Fruit fly (Drosophila melanogaster) whole organism, pupa: ENCODE results near the gene BomBc3.

Experiments used
- CG10348 ChIP-seq: fragments of 200-800 bp; sonication (Bioruptor generic); IDR thresholded peaks from 2 replicates; pipeline ENCODE4 v1.3.6; 2022; ENCODE audit warnings: missing biosample characterization, missing genetic modification characterization
- CG12605 ChIP-seq: fragments of 200-800 bp; sonication (Bioruptor generic); IDR thresholded peaks from 2 replicates; pipeline ENCODE4 v1.3.6; 2022; ENCODE audit warnings: missing biosample characterization, missing genetic modification characterization
- CG13204 ChIP-seq: fragments of 200-800 bp; sonication (Bioruptor generic); optimal IDR thresholded peaks from 2 replicates; lab custom pipeline; 2018; ENCODE audit warnings: missing biosample characterization, mild to moderate bottlenecking, missing genetic modification characterization, moderate library complexity
- CG14655 ChIP-seq: fragments of 200-800 bp; sonication (Bioruptor generic); optimal IDR thresholded peaks from 3 replicates; lab custom pipeline; 2017; ENCODE audit warnings: mild to moderate bottlenecking, missing biosample characterization, missing genetic modification reagents, missing genetic modification characterization
- CG15710 ChIP-seq: fragments of 200-800 bp; sonication (Bioruptor generic); optimal IDR thresholded peaks from 2 replicates; lab custom pipeline; 2018; ENCODE audit warnings: missing biosample characterization, mild to moderate bottlenecking, missing genetic modification characterization, moderate library complexity
- CG17806 ChIP-seq: fragments of 200-800 bp; sonication (Bioruptor generic); optimal IDR thresholded peaks from 2 replicates; lab custom pipeline; 2018; ENCODE audit warnings: missing biosample characterization, mild to moderate bottlenecking, missing genetic modification characterization, moderate library complexity
- CG32121 ChIP-seq: fragments of 200-800 bp; sonication (Bioruptor generic); IDR thresholded peaks from 2 replicates; pipeline ENCODE4 v1.3.6; 2022; ENCODE audit warnings: missing biosample characterization, missing genetic modification characterization
- CG34367 ChIP-seq: fragments of 200-800 bp; sonication (Bioruptor generic); optimal IDR thresholded peaks from 2 replicates; lab custom pipeline; 2018; ENCODE audit warnings: missing biosample characterization, mild to moderate bottlenecking, missing genetic modification characterization
- CG4496 ChIP-seq: fragments of 200-800 bp; sonication (Bioruptor generic); IDR thresholded peaks from 3 replicates; pipeline ENCODE4 v1.3.6; 2022; ENCODE audit warnings: missing biosample characterization, missing genetic modification characterization
- CG8159 ChIP-seq: fragments of 200-800 bp; sonication (Bioruptor generic); optimal IDR thresholded peaks from 3 replicates; lab custom pipeline; 2018; ENCODE audit warnings: missing biosample characterization, mild to moderate bottlenecking, missing genetic modification characterization, moderate library complexity
- CG8301 ChIP-seq: fragments of 200-800 bp; sonication (Bioruptor generic); optimal IDR thresholded peaks from 2 replicates; lab custom pipeline; 2018; ENCODE audit warnings: missing biosample characterization, mild to moderate bottlenecking, missing genetic modification characterization
- CG9948 ChIP-seq: fragments of 200-800 bp; sonication (Bioruptor generic); optimal IDR thresholded peaks from 2 replicates; lab custom pipeline; 2018; ENCODE audit warnings: missing biosample characterization, mild to moderate bottlenecking, missing genetic modification characterization, moderate library complexity
- D1 ChIP-seq: fragments of 200-800 bp; sonication (Bioruptor generic); optimal IDR thresholded peaks from 2 replicates; lab custom pipeline; 2018; ENCODE audit warnings: missing biosample characterization, mild to moderate bottlenecking, missing genetic modification characterization, moderate library complexity
- EcR ChIP-seq: fragments of 200-800 bp; sonication (Bioruptor generic); optimal IDR thresholded peaks from 3 replicates; lab custom pipeline; 2019; ENCODE audit warnings: missing biosample characterization, missing genetic modification characterization, mild to moderate bottlenecking, moderate library complexity, missing genetic modification reagents
- Ets98B ChIP-seq: fragments of 200-800 bp; sonication (Bioruptor generic); IDR thresholded peaks from 2 replicates; pipeline ENCODE4 v1.3.6; 2022; ENCODE audit warnings: missing biosample characterization, missing genetic modification characterization
- Pif1A ChIP-seq: fragments of 200-800 bp; sonication (Bioruptor generic); optimal IDR thresholded peaks from 3 replicates; lab custom pipeline; 2016; ENCODE audit warnings: missing biosample characterization, missing genetic modification characterization
- Pif1B ChIP-seq: fragments of 200-800 bp; sonication (Bioruptor generic); optimal IDR thresholded peaks from 3 replicates; lab custom pipeline; 2016; ENCODE audit warnings: missing biosample characterization, missing genetic modification characterization
- Snoo ChIP-seq: fragments of 200-800 bp; sonication (Bioruptor generic); optimal IDR thresholded peaks from 3 replicates; lab custom pipeline; 2017; ENCODE audit warnings: missing biosample characterization, mild to moderate bottlenecking, missing genetic modification characterization, inconsistent platforms
- fd96Ca ChIP-seq: fragments of 200-800 bp; sonication (Bioruptor generic); IDR thresholded peaks from 3 replicates; pipeline ENCODE4 v1.3.6; 2022; ENCODE audit warnings: missing biosample characterization, missing genetic modification characterization
- gl ChIP-seq: fragments of 200-800 bp; sonication (Bioruptor generic); optimal IDR thresholded peaks from 2 replicates; lab custom pipeline; 2018; ENCODE audit warnings: missing biosample characterization, mild to moderate bottlenecking, missing genetic modification characterization
- rn ChIP-seq: fragments of 200-800 bp; sonication (Bioruptor generic); IDR thresholded peaks from 2 replicates; pipeline ENCODE4 v1.3.6; 2022; ENCODE audit warnings: missing biosample characterization, missing genetic modification characterization

The BomBc3 gene

dm6 chr3R:22066440-22066839 lies 20.4 kb upstream of the BomBc3 start:
- TF ChIP-seq Pif1B (peak; percentile 20), D1 (tag; lab: Kevin White, UChicago) (no peak)

DNA sequence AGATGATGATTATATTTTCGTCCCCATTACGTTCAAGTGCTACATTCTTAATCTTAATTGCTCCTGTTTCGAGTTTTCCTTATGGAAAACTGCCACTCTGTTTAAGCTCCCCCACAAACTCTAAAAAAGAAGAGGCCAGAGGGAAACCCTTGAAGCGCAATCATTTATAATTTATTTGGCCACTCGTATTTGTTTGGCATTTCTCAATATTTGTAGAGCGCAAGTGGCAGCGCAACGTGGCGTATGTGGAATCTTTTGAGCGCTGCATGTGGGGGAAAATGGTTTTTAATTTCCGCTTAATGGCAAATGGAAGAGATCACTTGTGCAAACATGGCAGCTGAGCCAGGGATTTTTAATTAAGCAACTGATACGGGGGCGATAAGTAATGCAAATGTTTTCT lies 19.6 kb upstream of the BomBc3 start:
- TF ChIP-seq CG13204 (GFP tag; lab: Kevin White, UChicago) (no peak), CG15710 (tag; lab: Kevin White, UChicago) (no peak), CG17806 (no peak), rn (GFP tag; lab: Robert Waterston, UW) (no peak), D1 (tag; lab: Kevin White, UChicago) (no peak), CG32121 (GFP tag; lab: Robert Waterston, UW) (no peak), CG12605 (no peak), Pif1B (no peak), Pif1A (GFP tag; lab: Kevin White, UChicago) (no peak)

DNA sequence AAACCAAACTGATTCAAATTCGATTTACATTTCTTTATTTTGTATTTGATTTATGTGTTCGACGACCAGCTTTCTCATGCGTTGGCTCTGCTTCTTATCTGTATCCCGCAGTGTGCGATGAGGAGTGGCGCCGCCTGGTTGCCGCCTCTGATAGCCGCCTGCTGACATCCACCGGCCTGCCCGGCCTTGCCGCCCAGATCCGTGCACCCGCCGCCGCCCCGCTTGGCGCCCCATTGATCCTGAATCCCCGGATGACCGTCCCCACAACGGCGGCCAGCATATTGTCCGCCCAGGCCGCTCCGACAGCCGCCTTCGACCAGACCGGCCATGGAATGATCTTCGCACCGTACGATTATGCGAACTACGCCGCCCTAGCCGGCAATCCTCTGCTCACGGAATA lies 15.2 kb upstream of the BomBc3 start:
- no peak for TF ChIP-seq CG14655 (GFP tag; lab: Kevin White, UChicago)
- TF ChIP-seq rn (GFP tag; lab: Robert Waterston, UW) = no peak
- no peak for TF ChIP-seq CG17806
- no peak for TF ChIP-seq CG9948 (tag; lab: Kevin White, UChicago)
- TF ChIP-seq Ets98B (GFP tag; lab: Robert Waterston, UW) = no peak
- TF ChIP-seq CG10348 (GFP tag; lab: Robert Waterston, UW) = no peak
- TF ChIP-seq D1 (tag; lab: Kevin White, UChicago) = no peak
- no peak for TF ChIP-seq Pif1A (GFP tag; lab: Kevin White, UChicago)
- TF ChIP-seq CG8159 = no peak
- TF ChIP-seq EcR (GFP tag; lab: Kevin White, UChicago) = no peak
- no peak for TF ChIP-seq CG12605
- TF ChIP-seq Pif1B = no peak
- no peak for TF ChIP-seq CG4496
- TF ChIP-seq CG8301 = no peak
- TF ChIP-seq CG32121 (GFP tag; lab: Robert Waterston, UW) = no peak
- no peak for TF ChIP-seq CG15710 (tag; lab: Kevin White, UChicago)
- no peak for TF ChIP-seq gl
- no peak for TF ChIP-seq fd96Ca
- TF ChIP-seq, all 21 proteins: peak for 0

DNA sequence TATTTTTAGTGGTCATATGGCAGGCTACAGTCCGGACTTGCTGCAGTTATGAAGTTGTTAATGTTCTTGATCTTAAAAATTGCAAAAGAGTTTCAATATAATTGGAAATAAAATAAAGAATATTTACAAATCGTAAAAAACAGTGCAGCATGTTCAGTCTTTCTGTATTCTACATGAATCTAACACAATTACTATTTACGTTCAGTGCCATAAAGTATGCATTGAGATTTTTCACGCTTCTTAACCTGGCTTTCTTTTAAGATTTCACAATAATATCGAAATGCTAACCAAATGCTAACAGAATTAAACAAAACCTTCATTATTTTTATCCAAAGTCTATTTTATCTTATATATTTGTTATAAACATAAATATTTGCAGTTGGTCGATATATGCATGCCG lies 14.3 kb upstream of the BomBc3 start:
- TF ChIP-seq EcR (GFP tag; lab: Kevin White, UChicago) (no peak), CG15710 (tag; lab: Kevin White, UChicago) (no peak), CG14655 (GFP tag; lab: Kevin White, UChicago) (no peak), Pif1A (GFP tag; lab: Kevin White, UChicago) (no peak), D1 (tag; lab: Kevin White, UChicago) (no peak), Snoo (tag; lab: Kevin White, UChicago) (no peak), CG13204 (GFP tag; lab: Kevin White, UChicago) (no peak), rn (GFP tag; lab: Robert Waterston, UW) (no peak), CG34367 (tag; lab: Kevin White, UChicago) (no peak), fd96Ca (no peak), Pif1B (no peak), CG9948 (tag; lab: Kevin White, UChicago) (no peak), CG12605 (no peak), CG8301 (no peak), CG32121 (GFP tag; lab: Robert Waterston, UW) (no peak), CG10348 (GFP tag; lab: Robert Waterston, UW) (no peak), gl (no peak), CG17806 (no peak)

DNA sequence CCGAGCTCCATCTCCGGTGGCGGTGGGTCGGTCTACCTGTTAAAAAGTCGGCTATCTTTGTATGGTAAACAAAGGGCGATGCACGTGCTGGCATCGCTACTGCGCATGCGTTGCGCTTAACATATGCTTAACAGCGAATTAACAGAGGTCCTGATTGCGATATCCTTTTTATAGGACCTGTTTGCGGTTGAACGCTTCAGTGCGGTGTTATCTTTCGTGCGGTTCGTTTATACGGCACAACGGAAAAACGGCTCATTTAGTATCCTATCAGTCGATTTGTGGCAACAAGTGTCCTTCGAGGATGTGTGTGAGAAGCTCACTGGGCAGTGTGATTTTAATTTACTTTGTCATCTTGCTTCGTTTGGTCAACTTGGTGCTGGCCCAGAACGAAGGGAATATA lies 6.7 kb upstream of the BomBc3 start, which contains the start of gene CG13408:
Gene CG13408, plus strand, starts transcription at position 222 of the 400 bp plus-strand sequence.
- TF ChIP-seq CG12605 = peak; percentile 67
- TF ChIP-seq CG32121 (GFP tag; lab: Robert Waterston, UW) = no peak

dm6 chr3R:22086297-22086696 lies 578 bp upstream of the BomBc3 start, which contains the start of gene BomT3:
TSS of gene BomT3 (minus strand) at chr3R:22086397.
- TF ChIP-seq CG4496 (no peak), fd96Ca (no peak), CG13204 (GFP tag; lab: Kevin White, UChicago) (no peak), Snoo (tag; lab: Kevin White, UChicago) (no peak), rn (GFP tag; lab: Robert Waterston, UW) (no peak), CG12605 (no peak), CG8159 (no peak), gl (no peak), Ets98B (GFP tag; lab: Robert Waterston, UW) (no peak), Pif1B (no peak), CG14655 (GFP tag; lab: Kevin White, UChicago) (no peak), CG34367 (tag; lab: Kevin White, UChicago) (no peak), CG10348 (GFP tag; lab: Robert Waterston, UW) (no peak)

DNA sequence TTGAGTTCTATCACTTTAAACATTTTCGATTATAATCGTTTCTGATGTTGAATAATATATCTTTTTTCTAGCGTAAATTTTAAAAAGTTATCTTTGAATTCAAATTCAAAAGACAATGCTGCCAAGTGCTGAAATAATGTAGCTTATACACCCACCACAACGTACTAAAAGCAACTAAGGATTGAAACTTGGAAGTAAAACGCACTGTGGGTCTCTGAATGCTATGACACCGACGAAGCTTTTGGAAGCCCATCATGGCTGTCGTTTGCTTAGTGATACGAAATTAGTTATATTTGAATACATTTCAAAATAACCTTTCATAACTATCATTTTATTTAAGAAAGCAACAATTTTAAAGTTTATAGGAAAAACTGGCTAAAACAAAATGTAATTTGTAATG lies 7.1 kb downstream of the BomBc3 start:
- no peak for TF ChIP-seq CG9948 (tag; lab: Kevin White, UChicago)
- TF ChIP-seq CG8159 = no peak
- no peak for TF ChIP-seq CG10348 (GFP tag; lab: Robert Waterston, UW)
- no peak for TF ChIP-seq CG12605
- no peak for TF ChIP-seq Snoo (tag; lab: Kevin White, UChicago)
- TF ChIP-seq CG17806 = no peak
- no peak for TF ChIP-seq CG14655 (GFP tag; lab: Kevin White, UChicago)
- no peak for TF ChIP-seq CG8301
- TF ChIP-seq fd96Ca = no peak
- no peak for TF ChIP-seq CG32121 (GFP tag; lab: Robert Waterston, UW)
- no peak for TF ChIP-seq Ets98B (GFP tag; lab: Robert Waterston, UW)
- TF ChIP-seq CG34367 (tag; lab: Kevin White, UChicago) = no peak
- no peak for TF ChIP-seq Pif1B
- TF ChIP-seq CG13204 (GFP tag; lab: Kevin White, UChicago) = no peak
- TF ChIP-seq D1 (tag; lab: Kevin White, UChicago) = no peak
- no peak for TF ChIP-seq EcR (GFP tag; lab: Kevin White, UChicago)
- no peak for TF ChIP-seq CG15710 (tag; lab: Kevin White, UChicago)
- no peak for TF ChIP-seq gl
- no peak for TF ChIP-seq CG4496
